Worm (Caenorhabditis elegans): Measurements from ENCODE around the gene B0336.12.

Gene B0336.12

ce11 chrIII:5747185-5747584 is 37.2 kb upstream of the B0336.12 start, which contains the start of gene B0244.4:
Gene B0244.4, plus strand, starts transcription at chrIII:5747485.
- TF ChIP-seq pha-2 (tag; optimal IDR thresholded peaks at IDR 0.05) = no peak
- TF ChIP-seq K02D7.2 (tag; optimal IDR thresholded peaks at IDR 0.05) = no peak
- no peak for TF ChIP-seq syd-9 (tag; optimal IDR thresholded peaks at IDR 0.05)
- TF ChIP-seq dve-1 (tag; optimal IDR thresholded peaks at IDR 0.05) = no peak
- TF ChIP-seq hlh-13 (GFP tag; optimal IDR thresholded peaks at IDR 0.05) = no peak
- TF ChIP-seq fkh-10 (GFP tag; optimal IDR thresholded peaks at IDR 0.05) = no peak
- no peak for TF ChIP-seq odd-2 (tag; optimal IDR thresholded peaks at IDR 0.05)
- TF ChIP-seq hlh-30 (tag; optimal IDR thresholded peaks at IDR 0.05; ENCODE audit: insufficient read depth) = no peak
- TF ChIP-seq sox-4 (tag; optimal IDR thresholded peaks at IDR 0.05) = no peak
- TF ChIP-seq unc-42 (tag; optimal IDR thresholded peaks at IDR 0.05) = no peak
- no peak for TF ChIP-seq T23F11.4 (GFP tag; optimal IDR thresholded peaks at IDR 0.05)
- no peak for TF ChIP-seq ceh-45 (GFP tag; IDR thresholded peaks at IDR 0.05)
- no peak for TF ChIP-seq tbx-2 (tag; optimal IDR thresholded peaks at IDR 0.05)
- no peak for TF ChIP-seq hlh-8 (tag; optimal IDR thresholded peaks at IDR 0.05)
- no peak for TF ChIP-seq pat-9 (tag; optimal IDR thresholded peaks at IDR 0.05)
- no peak for TF ChIP-seq nhr-11 (tag; optimal IDR thresholded peaks at IDR 0.05)

- no peak for TF ChIP-seq pros-1 (tag; optimal IDR thresholded peaks at IDR 0.05)
- no peak for TF ChIP-seq K09A11.1 (tag; optimal IDR thresholded peaks at IDR 0.05; ENCODE audit: insufficient read depth)
- TF ChIP-seq eyg-1 (tag; optimal IDR thresholded peaks at IDR 0.05) = no peak
- TF ChIP-seq pha-4 (tag; optimal IDR thresholded peaks at IDR 0.05) = no peak
- TF ChIP-seq unc-42 (tag; optimal IDR thresholded peaks at IDR 0.05) = no peak
- TF ChIP-seq sox-2 (GFP tag; IDR thresholded peaks at IDR 0.05) = no peak
- TF ChIP-seq tbx-2 (tag; optimal IDR thresholded peaks at IDR 0.05) = no peak
- no peak for TF ChIP-seq ceh-2 (tag; optimal IDR thresholded peaks at IDR 0.05)
- no peak for TF ChIP-seq ceh-22 (tag; optimal IDR thresholded peaks at IDR 0.05)
- TF ChIP-seq ceh-31 (tag; optimal IDR thresholded peaks at IDR 0.05) = no peak
- TF ChIP-seq nhr-11 (tag; optimal IDR thresholded peaks at IDR 0.05) = no peak
- no peak for TF ChIP-seq fkh-10 (GFP tag; optimal IDR thresholded peaks at IDR 0.05)
- TF ChIP-seq sdc-2 (tag; optimal IDR thresholded peaks at IDR 0.05) = no peak
- no peak for TF ChIP-seq elt-2 (tag; optimal IDR thresholded peaks at IDR 0.05)
- no peak for TF ChIP-seq ceh-24 (tag; optimal IDR thresholded peaks at IDR 0.05)
- no peak for TF ChIP-seq gmeb-2 (tag; optimal IDR thresholded peaks at IDR 0.05)
- no peak for TF ChIP-seq C08G9.2 (tag; optimal IDR thresholded peaks at IDR 0.05)
- no peak for TF ChIP-seq ahr-1 (tag; optimal IDR thresholded peaks at IDR 0.05)
- TF ChIP-seq odd-2 (tag; optimal IDR thresholded peaks at IDR 0.05) = no peak
- TF ChIP-seq nhr-232 (tag; optimal IDR thresholded peaks at IDR 0.05) = no peak
Measured at ce11 chrIII:5744579-5744978, 34.6 kb upstream of the B0336.12 start, which contains the start of gene B0244.5. Gene B0244.5, plus strand, starts transcription at chrIII:5744879.

ce11 chrIII:5743084-5743483 is 33.1 kb upstream of the B0336.12 start, which contains the start of gene B0244.15:
Gene B0244.15, plus strand, starts transcription at chrIII:5743384.
- TF ChIP-seq pat-9 (tag; optimal IDR thresholded peaks at IDR 0.05) (no peak), mec-3 (tag; optimal IDR thresholded peaks at IDR 0.05; ENCODE audit: borderline replicate concordance) (no peak), lim-6 (tag; optimal IDR thresholded peaks at IDR 0.05) (no peak), unc-42 (tag; optimal IDR thresholded peaks at IDR 0.05) (no peak), syd-9 (tag; optimal IDR thresholded peaks at IDR 0.05) (no peak), pag-3 (tag; optimal IDR thresholded peaks at IDR 0.05; ENCODE audit: borderline replicate concordance) (no peak)

- no peak for TF ChIP-seq syd-9 (tag; optimal IDR thresholded peaks at IDR 0.05)
- no peak for TF ChIP-seq hlh-13 (GFP tag; optimal IDR thresholded peaks at IDR 0.05)
- TF ChIP-seq ceh-34 (tag; optimal IDR thresholded peaks at IDR 0.05) = no peak
- TF ChIP-seq F13H6.1 (tag; optimal IDR thresholded peaks at IDR 0.05) = no peak
- TF ChIP-seq C08G9.2 (tag; optimal IDR thresholded peaks at IDR 0.05) = no peak
- no peak for TF ChIP-seq eyg-1 (tag; optimal IDR thresholded peaks at IDR 0.05)
- TF ChIP-seq ceh-2 (tag; optimal IDR thresholded peaks at IDR 0.05) = no peak
- no peak for TF ChIP-seq ceh-6 (GFP tag; optimal IDR thresholded peaks at IDR 0.05)
Measured at ce11 chrIII:5740666-5741065, 30.7 kb upstream of the B0336.12 start, which contains the start of gene B0244.16. Gene B0244.16, plus strand, starts transcription at chrIII:5740966.
